Worm (Caenorhabditis elegans) whole organism, L1 larva: ENCODE measurements around the gene F33H1.4.

Experiments
- Y116A8C.19 ChIP-seq: sonication (generic microtip); optimal IDR thresholded peaks from 2 replicates; lab custom pipeline; 2016; ENCODE audit warnings: missing compliant biosample characterization, missing genetic modification characterization, borderline replicate concordance
- ama-1 ChIP-seq: fragments of 150-350 bp; optimal IDR thresholded peaks from 2 replicates; lab custom pipeline; 2014
- ces-1 ChIP-seq: fragments of 150-350 bp; optimal IDR thresholded peaks from 2 replicates; lab custom pipeline; 2014; ENCODE audit warnings: missing biosample characterization, missing genetic modification reagents, missing genetic modification characterization
- dpl-1 ChIP-seq, 3 experiments: fragments of 150-350 bp in 2 of 3; sonication (generic microtip) in 1 of 3; optimal IDR thresholded peaks; 2 replicates each; lab custom pipeline; 2014 to 2017; ENCODE audit warnings: missing biosample characterization in 3 of 3, missing genetic modification characterization in 3 of 3, missing genetic modification reagents in 3 of 3
- egl-13 ChIP-seq: sonication (generic microtip); optimal IDR thresholded peaks from 2 replicates; lab custom pipeline; 2016; ENCODE audit warnings: missing genotype, missing genetic modification reagents, missing genetic modification characterization, missing compliant biosample characterization
- elt-2 ChIP-seq: sonication (generic microtip); optimal IDR thresholded peaks from 2 replicates; lab custom pipeline; 2016; ENCODE audit warnings: missing genetic modification characterization, mild to moderate bottlenecking, inconsistent platforms, missing compliant biosample characterization, missing genetic modification reagents
- lin-15B ChIP-seq: fragments of 150-350 bp; sonication (generic microtip); optimal IDR thresholded peaks from 3 replicates; lab custom pipeline; 2014; ENCODE audit warnings: missing biosample characterization, missing genetic modification characterization
- lin-39 ChIP-seq: fragments of 150-350 bp; optimal IDR thresholded peaks from 2 replicates; lab custom pipeline; 2014; ENCODE audit warnings: missing biosample characterization, missing genetic modification reagents, missing genetic modification characterization
- nhr-47 ChIP-seq: sonication (generic microtip); optimal IDR thresholded peaks from 2 replicates; lab custom pipeline; 2016; ENCODE audit warnings: mild to moderate bottlenecking, missing genetic modification characterization, moderate library complexity, missing compliant biosample characterization
- nhr-76 ChIP-seq: sonication (generic microtip); optimal IDR thresholded peaks from 2 replicates; lab custom pipeline; 2017; ENCODE audit warnings: missing biosample characterization, missing genetic modification characterization
- skn-1 ChIP-seq: fragments of 150-350 bp; optimal IDR thresholded peaks from 2 replicates; lab custom pipeline; 2014; ENCODE audit warnings: missing biosample characterization, missing genetic modification characterization
- tbx-2 ChIP-seq: sonication (generic microtip); optimal IDR thresholded peaks from 2 replicates; lab custom pipeline; 2016; ENCODE audit warnings: missing genetic modification characterization, missing compliant biosample characterization

DNA sequence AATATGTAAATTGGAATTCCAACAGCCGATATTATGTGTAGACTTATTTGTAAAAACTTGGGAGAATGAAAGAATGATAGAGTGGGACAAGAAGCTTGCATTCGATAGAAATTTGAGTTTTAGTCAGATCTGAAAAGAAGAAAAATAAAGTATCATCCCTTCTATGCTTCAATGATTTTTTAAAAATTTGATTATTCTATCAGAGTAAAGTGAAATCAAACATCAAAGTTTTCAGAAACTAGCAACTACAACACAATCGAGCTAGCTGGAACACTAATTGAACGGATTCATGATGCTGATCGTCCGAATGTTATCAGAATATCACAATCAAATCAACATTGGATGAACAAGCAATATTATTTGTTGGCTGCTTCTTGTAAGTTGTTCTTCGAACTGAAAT, 52.6 kb downstream of the F33H1.4 start, which contains the start of gene srh-135:
- TF ChIP-seq elt-2 (tag; lab: Kevin White, UChicago), result no peak
- TF ChIP-seq nhr-76 (tag; lab: Kevin White, UChicago), result no peak
- TF ChIP-seq ces-1 (GFP tag; lab: Kevin White, UChicago), result no peak
- TF ChIP-seq egl-13 (tag; lab: Kevin White, UChicago), result no peak
- no peak for TF ChIP-seq tbx-2 (tag; lab: Kevin White, UChicago)
- TF ChIP-seq nhr-47 (tag; lab: Kevin White, UChicago), result no peak
- no peak for TF ChIP-seq Y116A8C.19 (tag; lab: Kevin White, UChicago)
- no peak for TF ChIP-seq lin-39 (tag; lab: Kevin White, UChicago)
- no peak for TF ChIP-seq skn-1
- no peak for TF ChIP-seq dpl-1 (GFP tag; optimal IDR thresholded peaks at IDR 0.05; lab: Kevin White, UChicago)
- TF ChIP-seq lin-15B (tag; lab: Kevin White, UChicago), result no peak
- no peak for TF ChIP-seq ama-1 (lab: Kevin White, UChicago)
